Fruit fly (Drosophila melanogaster) whole organism, embryonic: Measurements from ENCODE around the gene Arp8.
A peak's percentile ranks its signal among the peaks of the same experiment; 100 is the strongest.

Source experiments
- Atf3 ChIP-seq: fragments of 200-800 bp; sonication (Bioruptor generic); optimal IDR thresholded peaks from 3 replicates; lab custom pipeline; 2016; ENCODE audit warnings: missing biosample characterization, missing genetic modification characterization
- CG10267 ChIP-seq: fragments of 200-800 bp; sonication (Bioruptor generic); optimal IDR thresholded peaks from 2 replicates; lab custom pipeline; 2018; ENCODE audit warnings: missing biosample characterization, mild to moderate bottlenecking, missing genetic modification characterization, moderate library complexity
- CG12236 ChIP-seq: fragments of 200-800 bp; sonication (Bioruptor generic); optimal IDR thresholded peaks from 2 replicates; lab custom pipeline; 2016; ENCODE audit warnings: missing biosample characterization, missing genetic modification characterization
- CG13123 ChIP-seq: fragments of 200-800 bp; sonication (Bioruptor generic); optimal IDR thresholded peaks from 2 replicates; lab custom pipeline; 2016; ENCODE audit warnings: missing biosample characterization, missing genetic modification characterization
- CG14860 ChIP-seq: fragments of 200-800 bp; sonication (Bioruptor generic); IDR thresholded peaks from 3 replicates; pipeline ENCODE4 v1.3.6; 2022; ENCODE audit warnings: missing biosample characterization, missing genetic modification characterization; ENCODE audit not compliant: partially characterized antibody
- CG17359 ChIP-seq: fragments of 200-800 bp; sonication (Bioruptor generic); optimal IDR thresholded peaks from 3 replicates; lab custom pipeline; 2018; ENCODE audit warnings: missing biosample characterization, mild to moderate bottlenecking, missing genetic modification characterization, moderate library complexity
- CG2712 ChIP-seq: fragments of 200-800 bp; optimal IDR thresholded peaks from 3 replicates; lab custom pipeline; 2019; ENCODE audit warnings: missing biosample characterization, mild to moderate bottlenecking, missing genetic modification characterization, moderate library complexity
- CG31365 ChIP-seq: fragments of 200-800 bp; sonication (Bioruptor generic); optimal IDR thresholded peaks from 2 replicates; lab custom pipeline; 2018; ENCODE audit warnings: missing biosample characterization, mild to moderate bottlenecking, missing genetic modification characterization
- CG31441 ChIP-seq: fragments of 200-800 bp; sonication (Bioruptor generic); IDR thresholded peaks from 2 replicates; pipeline ENCODE4 v1.3.6; 2022; ENCODE audit warnings: missing biosample characterization, missing genetic modification characterization
- CG3407 ChIP-seq: fragments of 200-800 bp; sonication (Bioruptor generic); optimal IDR thresholded peaks from 2 replicates; lab custom pipeline; 2018; ENCODE audit warnings: missing biosample characterization, mild to moderate bottlenecking, missing genetic modification characterization
- CG3847 ChIP-seq: fragments of 200-800 bp; sonication (Bioruptor generic); IDR thresholded peaks from 2 replicates; pipeline ENCODE4 v1.3.6; 2022; ENCODE audit warnings: missing biosample characterization, missing genetic modification characterization
- CG4854 ChIP-seq: fragments of 200-800 bp; sonication (Bioruptor generic); optimal IDR thresholded peaks from 2 replicates; lab custom pipeline; 2016; ENCODE audit warnings: missing biosample characterization, missing genetic modification characterization, inconsistent platforms
- CG5180 ChIP-seq: fragments of 200-800 bp; sonication (Bioruptor generic); optimal IDR thresholded peaks from 3 replicates; lab custom pipeline; 2017; ENCODE audit warnings: missing biosample characterization, missing genetic modification characterization, mild to moderate bottlenecking, moderate library complexity, missing genetic modification reagents
- CG7271 ChIP-seq: fragments of 200-800 bp; sonication (Bioruptor generic); optimal IDR thresholded peaks from 2 replicates; lab custom pipeline; 2018; ENCODE audit warnings: missing biosample characterization, mild to moderate bottlenecking, missing genetic modification characterization, moderate library complexity
- CG8765 ChIP-seq: fragments of 200-800 bp; sonication (Bioruptor generic); IDR thresholded peaks from 2 replicates; pipeline ENCODE4 v1.3.6; 2022; ENCODE audit warnings: missing biosample characterization, missing genetic modification characterization
- CoRest ChIP-seq: fragments of 200-800 bp; sonication (Bioruptor generic); optimal IDR thresholded peaks from 3 replicates; lab custom pipeline; 2018; ENCODE audit warnings: missing biosample characterization, mild to moderate bottlenecking, missing genetic modification characterization, moderate library complexity
- Deaf1 ChIP-seq: fragments of 200-800 bp; optimal IDR thresholded peaks from 3 replicates; lab custom pipeline; 2019; ENCODE audit warnings: missing biosample characterization, mild to moderate bottlenecking, missing genetic modification characterization, moderate library complexity
- Dll ChIP-seq: fragments of 200-800 bp; sonication (Bioruptor generic); IDR thresholded peaks from 4 replicates; pipeline ENCODE4 v1.3.6; 2022; ENCODE audit warnings: missing biosample characterization, missing genetic modification characterization; ENCODE audit not compliant: partially characterized antibody
- GATAe ChIP-seq: fragments of 200-800 bp; sonication (Bioruptor generic); conservative IDR thresholded peaks from 2 replicates; pipeline ENCODE4 v1.3.6; 2022; ENCODE audit warnings: missing biosample characterization, missing genetic modification characterization
- HLH54F ChIP-seq: fragments of 200-800 bp; sonication (Bioruptor generic); optimal IDR thresholded peaks from 3 replicates; lab custom pipeline; 2016; ENCODE audit warnings: missing biosample characterization, missing genetic modification characterization
- HmgD ChIP-seq: fragments of 200-800 bp; sonication (Bioruptor generic); optimal IDR thresholded peaks from 3 replicates; lab custom pipeline; 2016; ENCODE audit warnings: missing biosample characterization, missing genetic modification characterization
- MBD-R2 ChIP-seq: fragments of 200-800 bp; sonication (Bioruptor generic); IDR thresholded peaks from 2 replicates; pipeline ENCODE4 v1.3.6; 2022; ENCODE audit warnings: missing biosample characterization, missing genetic modification characterization
- Opbp ChIP-seq: fragments of 200-800 bp; sonication (Bioruptor generic); IDR thresholded peaks from 3 replicates; pipeline ENCODE4 v1.3.6; 2022; ENCODE audit warnings: missing biosample characterization, missing genetic modification characterization; ENCODE audit not compliant: partially characterized antibody
- Ptx1 ChIP-seq: fragments of 200-800 bp; sonication (Bioruptor generic); IDR thresholded peaks from 2 replicates; pipeline ENCODE4 v1.3.6; 2022; ENCODE audit warnings: missing biosample characterization, missing genetic modification characterization
- Ravus ChIP-seq: fragments of 200-800 bp; sonication (Bioruptor generic); IDR thresholded peaks from 2 replicates; pipeline ENCODE4 v1.3.6; 2022; ENCODE audit warnings: missing biosample characterization, missing genetic modification characterization
- Six4 ChIP-seq: fragments of 200-800 bp; sonication (Bioruptor generic); optimal IDR thresholded peaks from 2 replicates; lab custom pipeline; 2016; ENCODE audit warnings: missing biosample characterization, missing genetic modification characterization
- Sox102F ChIP-seq: fragments of 200-800 bp; sonication (Bioruptor generic); optimal IDR thresholded peaks from 2 replicates; lab custom pipeline; 2018; ENCODE audit warnings: missing biosample characterization, mild to moderate bottlenecking, missing genetic modification characterization, moderate library complexity
- Sry-δ ChIP-seq: fragments of 200-800 bp; sonication (Bioruptor generic); optimal IDR thresholded peaks from 2 replicates; lab custom pipeline; 2016; ENCODE audit warnings: missing biosample characterization, missing genetic modification characterization
- Trl ChIP-seq, 3 experiments: fragments of >200 bp in 2 of 3; fragments of 200-800 bp in 1 of 3; sonication (Bioruptor generic) in 1 of 3; optimal IDR thresholded peaks; 2 replicates in 1 of 3; 3 replicates in 2 of 3; lab custom pipeline; 2016 to 2017; ENCODE audit warnings: missing biosample characterization in 1 of 3, missing genetic modification characterization in 1 of 3
- amos ChIP-seq: fragments of 200-800 bp; sonication (Bioruptor generic); IDR thresholded peaks from 2 replicates; pipeline ENCODE4 v1.3.6; 2022; ENCODE audit warnings: missing biosample characterization, missing genetic modification characterization; ENCODE audit not compliant: partially characterized antibody
- chm ChIP-seq: fragments of 200-800 bp; sonication (Bioruptor generic); IDR thresholded peaks from 2 replicates; pipeline ENCODE4 v1.3.6; 2022; ENCODE audit warnings: missing biosample characterization, missing genetic modification characterization
- dmrt11E ChIP-seq: fragments of 200-800 bp; sonication (Bioruptor generic); optimal IDR thresholded peaks from 3 replicates; lab custom pipeline; 2018; ENCODE audit warnings: missing biosample characterization, mild to moderate bottlenecking, missing genetic modification characterization, moderate library complexity
- ewg ChIP-seq: fragments of 200-800 bp; sonication (Bioruptor generic); optimal IDR thresholded peaks from 3 replicates; lab custom pipeline; 2017; ENCODE audit warnings: mild to moderate bottlenecking, missing biosample characterization, missing genetic modification reagents, missing genetic modification characterization
- ftz-f1 ChIP-seq: fragments of 200-800 bp; sonication (Bioruptor generic); optimal IDR thresholded peaks from 2 replicates; lab custom pipeline; 2016; ENCODE audit warnings: missing biosample characterization, missing genetic modification characterization
- gfzf ChIP-seq: fragments of 200-800 bp; sonication (Bioruptor generic); optimal IDR thresholded peaks from 2 replicates; lab custom pipeline; 2016; ENCODE audit warnings: missing biosample characterization, mild to moderate bottlenecking, missing genetic modification characterization, moderate library complexity
- gsb ChIP-seq: fragments of 200-800 bp; sonication (Bioruptor generic); IDR thresholded peaks from 2 replicates; pipeline ENCODE4 v1.3.6; 2022; ENCODE audit warnings: missing biosample characterization, missing genetic modification characterization
- her ChIP-seq: fragments of 200-800 bp; sonication (Bioruptor generic); optimal IDR thresholded peaks from 2 replicates; lab custom pipeline; 2016; ENCODE audit warnings: missing biosample characterization, missing genetic modification characterization
- luna ChIP-seq: fragments of 200-800 bp; sonication (Bioruptor generic); optimal IDR thresholded peaks from 2 replicates; lab custom pipeline; 2016; ENCODE audit warnings: missing biosample characterization, missing genetic modification characterization
- pho ChIP-seq: fragments of 200-800 bp; sonication (Bioruptor generic); optimal IDR thresholded peaks from 2 replicates; lab custom pipeline; 2016; ENCODE audit warnings: missing biosample characterization, missing genetic modification characterization
- run ChIP-seq: fragments of 200-800 bp; sonication (Bioruptor generic); optimal IDR thresholded peaks from 3 replicates; lab custom pipeline; 2018; ENCODE audit warnings: missing biosample characterization, mild to moderate bottlenecking, missing genetic modification characterization
- sd ChIP-seq: fragments of 200-800 bp; sonication (Bioruptor generic); optimal IDR thresholded peaks from 3 replicates; lab custom pipeline; 2018; ENCODE audit warnings: missing biosample characterization, mild to moderate bottlenecking, missing genetic modification characterization, moderate library complexity
- sens ChIP-seq: fragments of 200-800 bp; sonication (Bioruptor generic); peaks from one replicate; lab custom pipeline; 2016; ENCODE audit warnings: missing biosample characterization, missing genetic modification characterization
- slbo ChIP-seq: fragments of 200-800 bp; sonication (Bioruptor generic); IDR thresholded peaks from 2 replicates; pipeline ENCODE4 v1.3.6; 2022; ENCODE audit warnings: missing biosample characterization, missing genetic modification characterization
- sqz ChIP-seq: fragments of 200-800 bp; sonication (Bioruptor generic); optimal IDR thresholded peaks from 3 replicates; lab custom pipeline; 2018; ENCODE audit warnings: missing biosample characterization, mild to moderate bottlenecking, missing genetic modification characterization
- tap ChIP-seq: fragments of 200-800 bp; optimal IDR thresholded peaks from 3 replicates; lab custom pipeline; 2019; ENCODE audit warnings: missing biosample characterization, mild to moderate bottlenecking, missing genetic modification characterization, moderate library complexity
- tin ChIP-seq: fragments of 200-800 bp; sonication (Bioruptor generic); optimal IDR thresholded peaks from 3 replicates; lab custom pipeline; 2016; ENCODE audit warnings: missing biosample characterization, missing genetic modification characterization
- tll ChIP-seq, 2 experiments: fragments of 200-800 bp in 1 of 2; fragments of >200 bp in 1 of 2; sonication (Bioruptor generic) in 1 of 2; optimal IDR thresholded peaks; 2 replicates each; lab custom pipeline; 2017 to 2019; ENCODE audit warnings: missing biosample characterization in 2 of 2, missing genetic modification characterization in 2 of 2, mild to moderate bottlenecking in 1 of 2, moderate library complexity in 1 of 2
- wek ChIP-seq: fragments of 200-800 bp; sonication (Bioruptor generic); optimal IDR thresholded peaks from 3 replicates; lab custom pipeline; 2018; ENCODE audit warnings: missing biosample characterization, mild to moderate bottlenecking, missing genetic modification characterization, moderate library complexity

The Arp8 gene

DNA sequence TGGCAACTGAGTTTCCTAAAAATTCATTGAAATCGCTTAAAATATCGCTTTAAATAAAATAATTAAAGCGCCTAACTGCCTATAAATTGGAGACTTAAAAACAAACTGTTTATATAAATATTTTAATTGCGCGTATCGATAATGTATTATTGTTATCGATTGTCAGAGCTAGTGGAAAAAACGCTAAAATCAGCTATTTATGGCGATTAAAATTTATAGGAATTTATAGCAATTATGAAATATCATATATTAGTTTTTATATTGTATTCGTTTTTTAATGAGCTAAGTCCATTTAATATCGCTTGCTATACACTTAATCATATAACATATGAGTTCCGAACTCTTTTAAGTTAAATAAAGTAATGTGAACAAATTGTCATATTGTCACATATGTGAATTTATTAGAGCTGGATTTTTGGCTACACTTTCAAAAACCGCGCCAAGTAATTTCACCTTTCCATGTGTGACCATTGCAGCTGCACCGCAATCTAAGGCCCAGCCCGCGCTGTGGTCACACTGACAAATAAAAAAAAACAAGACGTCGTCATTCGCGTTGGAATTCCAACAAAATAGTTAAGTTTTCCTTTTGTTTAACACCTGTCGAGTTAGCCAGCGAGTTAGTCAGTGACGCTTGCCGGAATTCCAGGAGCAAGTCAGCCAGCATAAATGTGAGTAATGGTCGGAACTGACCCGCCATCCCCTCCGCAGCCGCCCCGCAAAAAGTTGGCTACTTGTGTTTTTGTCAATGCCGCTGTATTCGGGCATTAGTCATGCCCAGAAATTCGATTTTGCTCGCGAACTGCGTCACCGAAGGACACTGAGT is 46.8 kb upstream of the Arp8 start, which contains the start of the genes CG7772 and Vps4 (continued):
- TF ChIP-seq CG2712 (tag; lab: Kevin White, UChicago) (peak; percentile 19), Opbp (GFP tag; lab: Robert Waterston, UW) (0 out of 3 replicates have a peak, but pooled peaks have one; percentile 34), pho (no peak), MBD-R2 (GFP tag; lab: Robert Waterston, UW) (peak; percentile 28), CG12236 (GFP tag; lab: Kevin White, UChicago) (no peak), CG31365 (tag; lab: Kevin White, UChicago) (no peak), wek (no peak), amos (GFP tag; lab: Robert Waterston, UW) (peak; percentile 14; the same call in 1 of the 2 replicates), CG13123 (no peak), tll (GFP tag; optimal IDR thresholded peaks at IDR 0.05; lab: Kevin White, UChicago) (no peak), tap (tag; lab: Kevin White, UChicago) (no peak), Six4 (GFP tag; lab: Kevin White, UChicago) (no peak), gfzf (GFP tag; lab: Kevin White, UChicago) (peak; percentile 73), Ravus (GFP tag; lab: Robert Waterston, UW) (no peak), CG3847 (GFP tag; lab: Robert Waterston, UW) (peak; percentile 14; the same call in 1 of the 2 replicates), ewg (no peak), HmgD (GFP tag; lab: Kevin White, UChicago) (no peak), sens (GFP tag; lab: Kevin White, UChicago) (no peak), chm (GFP tag; lab: Robert Waterston, UW) (no peak), sd (tag; lab: Kevin White, UChicago) (peak; percentile 93), CG4854 (GFP tag; lab: Kevin White, UChicago) (no peak), CG3407 (GFP tag; lab: Kevin White, UChicago) (no peak), CG31441 (GFP tag; lab: Robert Waterston, UW) (0 out of 2 replicates have a peak, but pooled peaks have one; percentile 10), Sox102F (GFP tag; lab: Kevin White, UChicago) (no peak), Dll (GFP tag; lab: Robert Waterston, UW) (peak; percentile 50; the same call in 1 of the 4 replicates), sqz (GFP tag; lab: Kevin White, UChicago) (peak; percentile 87), CG17359 (peak; percentile 91), CG5180 (GFP tag; lab: Kevin White, UChicago) (no peak), CG10267 (peak; percentile 5), CG8765 (GFP tag; lab: Robert Waterston, UW) (no peak), Trl (optimal IDR thresholded peaks at IDR 0.05; lab: Kevin White, UChicago) (no peak), Trl (GFP tag; optimal IDR thresholded peaks at IDR 0.05; lab: Kevin White, UChicago) (no peak), Atf3 (GFP tag; lab: Kevin White, UChicago) (no peak), tin (GFP tag; lab: Kevin White, UChicago) (no peak), GATAe (GFP tag; lab: Robert Waterston, UW) (no peak), run (no peak), Deaf1 (tag; lab: Kevin White, UChicago) (no peak), CoRest (tag; lab: Kevin White, UChicago) (peak; percentile 12), Sry-δ (GFP tag; lab: Kevin White, UChicago) (peak; percentile 34), ftz-f1 (peak; percentile 0), luna (GFP tag; lab: Kevin White, UChicago) (no peak), HLH54F (GFP tag; lab: Kevin White, UChicago) (peak; percentile 3), Ptx1 (GFP tag; lab: Robert Waterston, UW) (no peak), her (GFP tag; lab: Kevin White, UChicago) (no peak), dmrt11E (tag; lab: Kevin White, UChicago) (no peak), gsb (GFP tag; lab: Robert Waterston, UW) (no peak), CG14860 (GFP tag; lab: Robert Waterston, UW) (no peak), slbo (GFP tag; lab: Robert Waterston, UW) (no peak), CG7271 (tag; lab: Kevin White, UChicago) (no peak)
